Fruit fly (Drosophila melanogaster) whole organism, embryonic: ENCODE measurements around the gene AhcyL1.

ENCODE experiments used
- ATbp ChIP-seq: fragments of 200-800 bp; sonication (Bioruptor generic); optimal IDR thresholded peaks from 2 replicates; lab custom pipeline; 2017; ENCODE audit warnings: missing biosample characterization, mild to moderate bottlenecking, missing genetic modification characterization, missing genetic modification reagents
- Atf3 ChIP-seq: fragments of 200-800 bp; sonication (Bioruptor generic); optimal IDR thresholded peaks from 3 replicates; lab custom pipeline; 2016; ENCODE audit warnings: missing biosample characterization, missing genetic modification characterization
- BtbVII ChIP-seq: fragments of 200-800 bp; sonication (Bioruptor generic); optimal IDR thresholded peaks from 3 replicates; lab custom pipeline; 2017; ENCODE audit warnings: missing biosample characterization, mild to moderate bottlenecking, missing genetic modification characterization
- CG10543 ChIP-seq: fragments of 200-800 bp; sonication (Bioruptor generic); optimal IDR thresholded peaks from 3 replicates; lab custom pipeline; 2017; ENCODE audit warnings: missing biosample characterization, mild to moderate bottlenecking, missing genetic modification characterization, moderate library complexity
- CG10565 ChIP-seq: fragments of 200-800 bp; sonication (Bioruptor generic); optimal IDR thresholded peaks from 3 replicates; lab custom pipeline; 2016; ENCODE audit warnings: missing biosample characterization, mild to moderate bottlenecking, missing genetic modification characterization
- CG11085 ChIP-seq: fragments of 200-800 bp; sonication (Bioruptor generic); IDR thresholded peaks from 2 replicates; pipeline ENCODE4 v1.3.6; 2022; ENCODE audit warnings: missing biosample characterization, missing genetic modification characterization
- CG14710 ChIP-seq: fragments of 200-800 bp; sonication (Bioruptor generic); optimal IDR thresholded peaks from 3 replicates; lab custom pipeline; 2019; ENCODE audit warnings: missing biosample characterization, mild to moderate bottlenecking, missing genetic modification characterization, moderate library complexity
- CG15073 ChIP-seq: fragments of 200-800 bp; sonication (Bioruptor generic); optimal IDR thresholded peaks from 2 replicates; lab custom pipeline; 2016; ENCODE audit warnings: missing biosample characterization, missing genetic modification characterization
- CG15514 ChIP-seq: fragments of 200-800 bp; sonication (Bioruptor generic); optimal IDR thresholded peaks from 3 replicates; lab custom pipeline; 2017; ENCODE audit warnings: missing biosample characterization, missing genetic modification characterization, mild to moderate bottlenecking, moderate library complexity, missing genetic modification reagents
- CG16815 ChIP-seq: fragments of 200-800 bp; sonication (Bioruptor generic); optimal IDR thresholded peaks from 3 replicates; lab custom pipeline; 2017; ENCODE audit warnings: missing biosample characterization, mild to moderate bottlenecking, missing genetic modification characterization
- CG17361 ChIP-seq: fragments of 200-800 bp; sonication (Bioruptor generic); IDR thresholded peaks from 3 replicates; pipeline ENCODE4 v1.3.6; 2022; ENCODE audit warnings: missing biosample characterization, missing genetic modification characterization
- CG31388 ChIP-seq: fragments of 200-800 bp; sonication (Bioruptor generic); optimal IDR thresholded peaks from 2 replicates; lab custom pipeline; 2016; ENCODE audit warnings: missing biosample characterization, missing genetic modification characterization
- CG32767 ChIP-seq: fragments of 200-800 bp; sonication (Bioruptor generic); IDR thresholded peaks from 2 replicates; pipeline ENCODE4 v1.3.6; 2022; ENCODE audit warnings: missing biosample characterization, missing genetic modification characterization
- CG32772 ChIP-seq: fragments of 200-800 bp; sonication (Bioruptor generic); IDR thresholded peaks from 2 replicates; pipeline ENCODE4 v1.3.6; 2022; ENCODE audit warnings: missing biosample characterization, missing genetic modification characterization
- CG33557 ChIP-seq: fragments of 200-800 bp; sonication (Bioruptor generic); optimal IDR thresholded peaks from 2 replicates; lab custom pipeline; 2019; ENCODE audit warnings: missing biosample characterization, mild to moderate bottlenecking, missing genetic modification characterization, moderate library complexity
- CG4854 ChIP-seq: fragments of 200-800 bp; sonication (Bioruptor generic); optimal IDR thresholded peaks from 2 replicates; lab custom pipeline; 2016; ENCODE audit warnings: missing biosample characterization, missing genetic modification characterization, inconsistent platforms
- CG7928 ChIP-seq: fragments of 200-800 bp; sonication (Bioruptor generic); optimal IDR thresholded peaks from 2 replicates; lab custom pipeline; 2017; ENCODE audit warnings: missing biosample characterization, mild to moderate bottlenecking, missing genetic modification characterization
- CG7963 ChIP-seq: fragments of 200-800 bp; sonication (Bioruptor generic); IDR thresholded peaks from 3 replicates; pipeline ENCODE4 v1.3.6; 2022; ENCODE audit warnings: missing biosample characterization, missing genetic modification characterization; ENCODE audit not compliant: partially characterized antibody
- CG8478 ChIP-seq: fragments of >200 bp; optimal IDR thresholded peaks from 2 replicates; lab custom pipeline; 2018
- CG8765 ChIP-seq: fragments of 200-800 bp; sonication (Bioruptor generic); IDR thresholded peaks from 2 replicates; pipeline ENCODE4 v1.3.6; 2022; ENCODE audit warnings: missing biosample characterization, missing genetic modification characterization
- CG9817 ChIP-seq: fragments of 200-800 bp; sonication (Bioruptor generic); optimal IDR thresholded peaks from 2 replicates; lab custom pipeline; 2018; ENCODE audit warnings: missing biosample characterization, mild to moderate bottlenecking, missing genetic modification characterization, moderate library complexity
- Eip74EF ChIP-seq, 2 experiments: fragments of 200-800 bp in 1 of 2; fragments of >200 bp in 1 of 2; sonication (Bioruptor generic) in 1 of 2; optimal IDR thresholded peaks; 2 replicates each; lab custom pipeline; 2017 to 2019; ENCODE audit warnings: missing biosample characterization in 2 of 2, missing genetic modification characterization in 2 of 2, mild to moderate bottlenecking in 1 of 2, moderate library complexity in 1 of 2
- HLH54F ChIP-seq: fragments of 200-800 bp; sonication (Bioruptor generic); optimal IDR thresholded peaks from 3 replicates; lab custom pipeline; 2016; ENCODE audit warnings: missing biosample characterization, missing genetic modification characterization
- HLHmδ ChIP-seq: fragments of 200-800 bp; sonication (Bioruptor generic); optimal IDR thresholded peaks from 2 replicates; lab custom pipeline; 2018; ENCODE audit warnings: missing biosample characterization, mild to moderate bottlenecking, missing genetic modification characterization, moderate library complexity
- Mad ChIP-seq: fragments of 200-800 bp; sonication (Bioruptor generic); optimal IDR thresholded peaks from 2 replicates; lab custom pipeline; 2016; ENCODE audit warnings: missing biosample characterization, missing genetic modification characterization
- Sox100B ChIP-seq: fragments of 200-800 bp; sonication (Bioruptor generic); optimal IDR thresholded peaks from 3 replicates; lab custom pipeline; 2018; ENCODE audit warnings: missing biosample characterization, mild to moderate bottlenecking, missing genetic modification characterization
- Sry-δ ChIP-seq: fragments of 200-800 bp; sonication (Bioruptor generic); optimal IDR thresholded peaks from 2 replicates; lab custom pipeline; 2016; ENCODE audit warnings: missing biosample characterization, missing genetic modification characterization
- Vsx1 ChIP-seq: fragments of 200-800 bp; sonication (Bioruptor generic); optimal IDR thresholded peaks from 2 replicates; lab custom pipeline; 2017; ENCODE audit warnings: missing biosample characterization, mild to moderate bottlenecking, missing genetic modification characterization, missing genetic modification reagents
- amos ChIP-seq: fragments of 200-800 bp; sonication (Bioruptor generic); IDR thresholded peaks from 2 replicates; pipeline ENCODE4 v1.3.6; 2022; ENCODE audit warnings: missing biosample characterization, missing genetic modification characterization; ENCODE audit not compliant: partially characterized antibody
- ash1 ChIP-seq: fragments of 200-800 bp; sonication (Bioruptor generic); optimal IDR thresholded peaks from 2 replicates; lab custom pipeline; 2018; ENCODE audit warnings: missing biosample characterization, mild to moderate bottlenecking, missing genetic modification characterization
- bsh ChIP-seq, 2 experiments: fragments of 200-800 bp; sonication (Bioruptor generic); optimal IDR thresholded peaks; 2 replicates each; lab custom pipeline; 2017 to 2018; ENCODE audit warnings: mild to moderate bottlenecking in 2 of 2, missing biosample characterization in 2 of 2, missing genetic modification characterization in 2 of 2, moderate library complexity in 1 of 2
- chif ChIP-seq, 2 experiments: fragments of 200-800 bp; sonication (Bioruptor generic); optimal IDR thresholded peaks; 3 replicates each; lab custom pipeline; 2016; ENCODE audit warnings: missing biosample characterization in 2 of 2, missing genetic modification characterization in 2 of 2
- crol ChIP-seq: fragments of 200-800 bp; sonication (Bioruptor generic); IDR thresholded peaks from 2 replicates; pipeline ENCODE4 v1.3.6; 2022; ENCODE audit warnings: missing biosample characterization, missing genetic modification characterization
- dimm ChIP-seq: fragments of 200-800 bp; sonication (Bioruptor generic); IDR thresholded peaks from 2 replicates; pipeline ENCODE4 v1.3.6; 2022; ENCODE audit warnings: missing biosample characterization, missing genetic modification characterization
- esg ChIP-seq: fragments of 200-800 bp; sonication (Bioruptor generic); conservative IDR thresholded peaks from 2 replicates; pipeline ENCODE4 v1.3.6; 2022; ENCODE audit warnings: missing biosample characterization, missing genetic modification characterization
- exex ChIP-seq: fragments of 200-800 bp; sonication (Bioruptor generic); optimal IDR thresholded peaks from 4 replicates; lab custom pipeline; 2018; ENCODE audit warnings: missing biosample characterization, mild to moderate bottlenecking, missing genetic modification characterization, moderate library complexity
- fd64A ChIP-seq: fragments of 200-800 bp; sonication (Bioruptor generic); optimal IDR thresholded peaks from 3 replicates; lab custom pipeline; 2018; ENCODE audit warnings: missing biosample characterization, mild to moderate bottlenecking, missing genetic modification characterization
- gem ChIP-seq: fragments of 200-800 bp; sonication (Bioruptor generic); optimal IDR thresholded peaks from 2 replicates; lab custom pipeline; 2019; ENCODE audit warnings: missing biosample characterization, mild to moderate bottlenecking, missing genetic modification characterization, moderate library complexity
- gro ChIP-seq: fragments of 200-800 bp; sonication (Bioruptor generic); optimal IDR thresholded peaks from 2 replicates; lab custom pipeline; 2016; ENCODE audit warnings: missing biosample characterization, missing genetic modification characterization
- ind ChIP-seq: fragments of 200-800 bp; sonication (Bioruptor generic); optimal IDR thresholded peaks from 3 replicates; lab custom pipeline; 2016; ENCODE audit warnings: missing biosample characterization, missing genetic modification characterization
- lab ChIP-seq: fragments of 200-800 bp; sonication (Bioruptor generic); optimal IDR thresholded peaks from 3 replicates; lab custom pipeline; 2017; ENCODE audit warnings: missing biosample characterization, missing genetic modification characterization, mild to moderate bottlenecking, moderate library complexity, missing genetic modification reagents
- oc ChIP-seq: fragments of 200-800 bp; sonication (Bioruptor generic); optimal IDR thresholded peaks from 2 replicates; lab custom pipeline; 2018; ENCODE audit warnings: missing biosample characterization, mild to moderate bottlenecking, missing genetic modification characterization, moderate library complexity
- pan ChIP-seq, 4 experiments: fragments of >200 bp in 3 of 4; fragments of 200-800 bp in 1 of 4; sonication (Bioruptor generic) in 1 of 4; optimal IDR thresholded peaks in 3 of 4; IDR thresholded peaks in 1 of 4; 2 replicates each; pipeline versions ENCODE4 v1.3.6 to Lab custom; 2017 to 2022; ENCODE audit warnings: missing biosample characterization in 2 of 4, missing genetic modification characterization in 2 of 4, mixed read lengths in 1 of 4
- pfk ChIP-seq: fragments of 200-800 bp; sonication (Bioruptor generic); optimal IDR thresholded peaks from 2 replicates; lab custom pipeline; 2018; ENCODE audit warnings: missing biosample characterization, mild to moderate bottlenecking, missing genetic modification characterization, moderate library complexity
- pros ChIP-seq: fragments of 200-800 bp; sonication (Bioruptor generic); optimal IDR thresholded peaks from 3 replicates; lab custom pipeline; 2019; ENCODE audit warnings: missing biosample characterization, mild to moderate bottlenecking, missing genetic modification characterization, moderate library complexity
- sens-2 ChIP-seq: fragments of 200-800 bp; sonication (Bioruptor generic); IDR thresholded peaks from 2 replicates; pipeline ENCODE4 v1.3.6; 2022; ENCODE audit warnings: missing biosample characterization, missing genetic modification characterization
- sima ChIP-seq: fragments of 200-800 bp; sonication (Bioruptor generic); optimal IDR thresholded peaks from 2 replicates; lab custom pipeline; 2016; ENCODE audit warnings: missing biosample characterization, missing genetic modification characterization
- tio ChIP-seq: fragments of 200-800 bp; sonication (Bioruptor generic); optimal IDR thresholded peaks from 2 replicates; lab custom pipeline; 2017; ENCODE audit warnings: missing biosample characterization, missing genetic modification characterization, inconsistent platforms
- zen2 ChIP-seq: fragments of 200-800 bp; sonication (Bioruptor generic); IDR thresholded peaks from 3 replicates; pipeline ENCODE4 v1.3.6; 2022; ENCODE audit warnings: missing biosample characterization, missing genetic modification characterization; ENCODE audit not compliant: partially characterized antibody

Gene AhcyL1

dm6 chr3L:2733208-2733607 lies 38.9 kb downstream of the AhcyL1 start (continued):
- TF ChIP-seq oc (tag; lab: Kevin White, UChicago): peak; percentile 20
- TF ChIP-seq HLHmδ (GFP tag; lab: Kevin White, UChicago): no peak
- peak; percentile 62 for TF ChIP-seq CG11085 (GFP tag; lab: Robert Waterston, UW)
- TF ChIP-seq zen2: no peak
- TF ChIP-seq pfk (GFP tag; lab: Kevin White, UChicago): no peak
- TF ChIP-seq CG10565 (GFP tag; lab: Kevin White, UChicago): no peak
- peak; percentile 61 to 69 for TF ChIP-seq chif (GFP tag; optimal IDR thresholded peaks at IDR 0.05; lab: Kevin White, UChicago)
- TF ChIP-seq Mad (GFP tag; lab: Kevin White, UChicago): peak; percentile 39
- TF ChIP-seq CG4854 (GFP tag; lab: Kevin White, UChicago): peak; percentile 49
- TF ChIP-seq CG16815 (GFP tag; lab: Kevin White, UChicago): peak; percentile 30
- peak; percentile 21 for TF ChIP-seq Sry-δ
- TF ChIP-seq sens-2: no peak
- TF ChIP-seq ind (GFP tag; lab: Kevin White, UChicago): peak; percentile 75
- TF ChIP-seq CG7963 (GFP tag; lab: Robert Waterston, UW): no peak
- TF ChIP-seq Vsx1 (GFP tag; lab: Kevin White, UChicago): no peak
- TF ChIP-seq gem (tag; lab: Kevin White, UChicago): peak; percentile 82
- TF ChIP-seq CG8478 (lab: Kevin White, UChicago): no peak
- TF ChIP-seq gro (GFP tag; lab: Kevin White, UChicago): peak; percentile 37
- peak in 1 of 2 experiments; percentile 65 for TF ChIP-seq bsh (GFP tag; optimal IDR thresholded peaks at IDR 0.05; lab: Kevin White, UChicago)
- no peak for TF ChIP-seq CG10543 (GFP tag; lab: Kevin White, UChicago)
- TF ChIP-seq pros: no peak
- TF ChIP-seq CG14710: peak; percentile 13
- TF ChIP-seq CG7928 (GFP tag; lab: Kevin White, UChicago): peak; percentile 15
- peak; percentile 52 for TF ChIP-seq CG15514 (GFP tag; lab: Kevin White, UChicago)
- TF ChIP-seq crol (GFP tag; lab: Robert Waterston, UW): no peak
- TF ChIP-seq Atf3 (GFP tag; lab: Kevin White, UChicago): peak; percentile 4
- TF ChIP-seq esg: peak; percentile 69
- peak in 1 of 2 experiments; percentile 45 for TF ChIP-seq Eip74EF (GFP tag; optimal IDR thresholded peaks at IDR 0.05; lab: Kevin White, UChicago)
- TF ChIP-seq CG33557 (GFP tag; lab: Kevin White, UChicago): no peak
- peak; percentile 64 for TF ChIP-seq CG9817
- peak; percentile 58; the same call in 1 of the 2 replicates for TF ChIP-seq CG32772 (GFP tag; lab: Robert Waterston, UW)
- TF ChIP-seq CG17361 (GFP tag; lab: Robert Waterston, UW): peak; percentile 71
- no peak for TF ChIP-seq pan (optimal IDR thresholded peaks at IDR 0.05; lab: Kevin White, UChicago)
- peak in 1 of 2 experiments; percentile 83 for TF ChIP-seq pan (GFP tag; optimal IDR thresholded peaks at IDR 0.05 in 1 of 2, IDR thresholded peaks at IDR 0.05 in 1 of 2)
- TF ChIP-seq sima (GFP tag; lab: Kevin White, UChicago): peak; percentile 50
- peak; percentile 51 for TF ChIP-seq BtbVII (GFP tag; lab: Kevin White, UChicago)
- TF ChIP-seq exex (tag; lab: Kevin White, UChicago): no peak
- no peak for TF ChIP-seq CG15073 (GFP tag; lab: Kevin White, UChicago)
- TF ChIP-seq amos: no peak
- peak; percentile 82 for TF ChIP-seq lab
- no peak for TF ChIP-seq CG32767 (GFP tag; lab: Robert Waterston, UW)
- peak; percentile 44 for TF ChIP-seq Sox100B (GFP tag; lab: Kevin White, UChicago)
- TF ChIP-seq CG8765 (GFP tag; lab: Robert Waterston, UW): no peak
- peak; percentile 24 for TF ChIP-seq ATbp
- no peak for TF ChIP-seq fd64A
- TF ChIP-seq CG31388 (GFP tag; lab: Kevin White, UChicago): no peak
- peak; percentile 68 for TF ChIP-seq tio (GFP tag; lab: Kevin White, UChicago)
- peak; percentile 69 for TF ChIP-seq HLH54F (GFP tag; lab: Kevin White, UChicago)
- no peak for TF ChIP-seq dimm (GFP tag; lab: Robert Waterston, UW)
- no peak for TF ChIP-seq ash1 (GFP tag; lab: Kevin White, UChicago)
